Fruit fly (Drosophila melanogaster) whole organism, embryonic: ENCODE measurements around the gene CG32176.

ENCODE experiments used
- CG11456 ChIP-seq: fragments of 200-800 bp; sonication (Bioruptor generic); IDR thresholded peaks from 3 replicates; pipeline ENCODE4 v1.3.6; 2022; ENCODE audit warnings: missing biosample characterization, missing genetic modification characterization
- CG12104 ChIP-seq: fragments of 200-800 bp; sonication (Bioruptor generic); optimal IDR thresholded peaks from 3 replicates; lab custom pipeline; 2016; ENCODE audit warnings: missing biosample characterization, missing genetic modification characterization
- CG12219 ChIP-seq: fragments of 200-800 bp; sonication (Bioruptor generic); optimal IDR thresholded peaks from 3 replicates; lab custom pipeline; 2018; ENCODE audit warnings: missing biosample characterization, mild to moderate bottlenecking, missing genetic modification characterization
- CG1233 ChIP-seq: fragments of 200-800 bp; sonication (Bioruptor generic); optimal IDR thresholded peaks from 4 replicates; lab custom pipeline; 2018; ENCODE audit warnings: missing biosample characterization, mild to moderate bottlenecking, missing genetic modification characterization
- CG12659 ChIP-seq: fragments of 200-800 bp; sonication (Bioruptor generic); optimal IDR thresholded peaks from 3 replicates; lab custom pipeline; 2017; ENCODE audit warnings: mild to moderate bottlenecking, missing biosample characterization, missing genetic modification reagents, missing genetic modification characterization
- CG14710 ChIP-seq: fragments of 200-800 bp; sonication (Bioruptor generic); optimal IDR thresholded peaks from 3 replicates; lab custom pipeline; 2019; ENCODE audit warnings: missing biosample characterization, mild to moderate bottlenecking, missing genetic modification characterization, moderate library complexity
- CG1603 ChIP-seq: fragments of 200-800 bp; sonication (Bioruptor generic); optimal IDR thresholded peaks from 2 replicates; lab custom pipeline; 2019; ENCODE audit warnings: missing biosample characterization, mild to moderate bottlenecking, missing genetic modification characterization, moderate library complexity
- CG16779 ChIP-seq: fragments of 200-800 bp; sonication (Bioruptor generic); IDR thresholded peaks from 2 replicates; pipeline ENCODE4 v1.3.6; 2022; ENCODE audit warnings: missing biosample characterization, missing genetic modification characterization
- CG16863 ChIP-seq: fragments of 200-800 bp; sonication (Bioruptor generic); optimal IDR thresholded peaks from 3 replicates; lab custom pipeline; 2016; ENCODE audit warnings: missing biosample characterization, missing genetic modification characterization
- CG17361 ChIP-seq: fragments of 200-800 bp; sonication (Bioruptor generic); IDR thresholded peaks from 3 replicates; pipeline ENCODE4 v1.3.6; 2022; ENCODE audit warnings: missing biosample characterization, missing genetic modification characterization
- CG18262 ChIP-seq: fragments of 200-800 bp; optimal IDR thresholded peaks from 3 replicates; lab custom pipeline; 2019; ENCODE audit warnings: missing biosample characterization, mild to moderate bottlenecking, missing genetic modification characterization, moderate library complexity
- CG18476 ChIP-seq: fragments of 200-800 bp; sonication (Bioruptor generic); optimal IDR thresholded peaks from 2 replicates; lab custom pipeline; 2016; ENCODE audit warnings: missing biosample characterization, mild to moderate bottlenecking, missing genetic modification characterization
- CG2202 ChIP-seq: fragments of 200-800 bp; sonication (Bioruptor generic); optimal IDR thresholded peaks from 2 replicates; lab custom pipeline; 2018; ENCODE audit warnings: missing biosample characterization, mild to moderate bottlenecking, missing genetic modification characterization
- CG4424 ChIP-seq: fragments of 200-800 bp; sonication (Bioruptor generic); optimal IDR thresholded peaks from 3 replicates; lab custom pipeline; 2016; ENCODE audit warnings: missing biosample characterization, missing genetic modification characterization
- CG5180 ChIP-seq: fragments of 200-800 bp; sonication (Bioruptor generic); optimal IDR thresholded peaks from 3 replicates; lab custom pipeline; 2017; ENCODE audit warnings: missing biosample characterization, missing genetic modification characterization, mild to moderate bottlenecking, moderate library complexity, missing genetic modification reagents
- CG6254 ChIP-seq: fragments of 200-800 bp; sonication (Bioruptor generic); optimal IDR thresholded peaks from 3 replicates; lab custom pipeline; 2017; ENCODE audit warnings: mild to moderate bottlenecking, missing biosample characterization, missing genetic modification reagents, missing genetic modification characterization
- CG7556 ChIP-seq: fragments of 200-800 bp; sonication (Bioruptor generic); optimal IDR thresholded peaks from 2 replicates; lab custom pipeline; 2017; ENCODE audit warnings: missing biosample characterization, mild to moderate bottlenecking, missing genetic modification characterization
- CG8388 ChIP-seq: fragments of 200-800 bp; sonication (Bioruptor generic); optimal IDR thresholded peaks from 2 replicates; lab custom pipeline; 2019; ENCODE audit warnings: missing biosample characterization, mild to moderate bottlenecking, missing genetic modification characterization, moderate library complexity
- CG9932 ChIP-seq: fragments of 200-800 bp; sonication (Bioruptor generic); IDR thresholded peaks from 2 replicates; pipeline ENCODE4 v1.3.6; 2022; ENCODE audit warnings: missing biosample characterization, missing genetic modification characterization
- CoRest ChIP-seq: fragments of 200-800 bp; sonication (Bioruptor generic); optimal IDR thresholded peaks from 3 replicates; lab custom pipeline; 2018; ENCODE audit warnings: missing biosample characterization, mild to moderate bottlenecking, missing genetic modification characterization, moderate library complexity
- CrebB ChIP-seq: fragments of 200-800 bp; sonication (Bioruptor generic); optimal IDR thresholded peaks from 3 replicates; lab custom pipeline; 2018; ENCODE audit warnings: missing biosample characterization, mild to moderate bottlenecking, missing genetic modification characterization
- Drgx ChIP-seq: fragments of 200-800 bp; sonication (Bioruptor generic); IDR thresholded peaks from 2 replicates; pipeline ENCODE4 v1.3.6; 2022; ENCODE audit warnings: missing biosample characterization, missing genetic modification characterization
- ERR ChIP-seq: fragments of 200-800 bp; sonication (Bioruptor generic); optimal IDR thresholded peaks from 2 replicates; lab custom pipeline; 2016; ENCODE audit warnings: missing biosample characterization, missing genetic modification characterization
- HHEX ChIP-seq: fragments of 200-800 bp; sonication (Bioruptor generic); optimal IDR thresholded peaks from 3 replicates; lab custom pipeline; 2017; ENCODE audit warnings: missing biosample characterization, mild to moderate bottlenecking, missing genetic modification characterization, missing genetic modification reagents
- NK7.1 ChIP-seq: fragments of 200-800 bp; sonication (Bioruptor generic); optimal IDR thresholded peaks from 3 replicates; lab custom pipeline; 2016; ENCODE audit warnings: missing biosample characterization, missing genetic modification characterization
- Nf-YA ChIP-seq: fragments of 200-800 bp; sonication (Bioruptor generic); IDR thresholded peaks from 2 replicates; pipeline ENCODE4 v1.3.6; 2022; ENCODE audit warnings: missing biosample characterization, missing genetic modification characterization
- NfI ChIP-seq: fragments of 200-800 bp; sonication (Bioruptor generic); optimal IDR thresholded peaks from 3 replicates; lab custom pipeline; 2018; ENCODE audit warnings: missing biosample characterization, mild to moderate bottlenecking, missing genetic modification characterization, moderate library complexity
- Pdp1 ChIP-seq, 2 experiments: fragments of 200-800 bp; sonication (Bioruptor generic); optimal IDR thresholded peaks; 3 replicates each; lab custom pipeline; 2016; ENCODE audit warnings: missing biosample characterization in 2 of 2, missing genetic modification characterization in 2 of 2, mild to moderate bottlenecking in 1 of 2, moderate library complexity in 1 of 2
- Sox102F ChIP-seq: fragments of 200-800 bp; sonication (Bioruptor generic); optimal IDR thresholded peaks from 2 replicates; lab custom pipeline; 2018; ENCODE audit warnings: missing biosample characterization, mild to moderate bottlenecking, missing genetic modification characterization, moderate library complexity
- Ssrp ChIP-seq: fragments of 200-800 bp; sonication (Bioruptor generic); optimal IDR thresholded peaks from 2 replicates; lab custom pipeline; 2018; ENCODE audit warnings: missing biosample characterization, mild to moderate bottlenecking, missing genetic modification characterization, moderate library complexity
- TFAM ChIP-seq: fragments of 200-800 bp; sonication (Bioruptor generic); optimal IDR thresholded peaks from 2 replicates; lab custom pipeline; 2017; ENCODE audit warnings: missing biosample characterization, missing genetic modification characterization, inconsistent platforms
- Taf1 ChIP-seq: fragments of 200-800 bp; sonication (Bioruptor generic); IDR thresholded peaks from 2 replicates; pipeline ENCODE4 v1.3.6; 2022; ENCODE audit warnings: missing biosample characterization, missing genetic modification characterization
- Vsx1 ChIP-seq: fragments of 200-800 bp; sonication (Bioruptor generic); optimal IDR thresholded peaks from 2 replicates; lab custom pipeline; 2017; ENCODE audit warnings: missing biosample characterization, mild to moderate bottlenecking, missing genetic modification characterization, missing genetic modification reagents
- Xbp1 ChIP-seq: fragments of 200-800 bp; sonication (Bioruptor generic); optimal IDR thresholded peaks from 3 replicates; lab custom pipeline; 2016; ENCODE audit warnings: missing biosample characterization, mild to moderate bottlenecking, missing genetic modification characterization
- Xrp1 ChIP-seq: fragments of 200-800 bp; sonication (Bioruptor generic); IDR thresholded peaks from 2 replicates; pipeline ENCODE4 v1.3.6; 2022; ENCODE audit warnings: missing biosample characterization, missing genetic modification characterization
- ase ChIP-seq: fragments of 200-800 bp; sonication (Bioruptor generic); IDR thresholded peaks from 3 replicates; pipeline ENCODE4 v1.3.6; 2022; ENCODE audit warnings: missing biosample characterization, missing genetic modification characterization
- chinmo ChIP-seq: fragments of 200-800 bp; sonication (Bioruptor generic); IDR thresholded peaks from 4 replicates; pipeline ENCODE4 v1.3.6; 2022; ENCODE audit warnings: missing biosample characterization, missing genetic modification characterization; ENCODE audit not compliant: partially characterized antibody
- chn ChIP-seq: fragments of 200-800 bp; sonication (Bioruptor generic); optimal IDR thresholded peaks from 2 replicates; lab custom pipeline; 2016; ENCODE audit warnings: missing biosample characterization, missing genetic modification characterization
- dmrt11E ChIP-seq: fragments of 200-800 bp; sonication (Bioruptor generic); optimal IDR thresholded peaks from 3 replicates; lab custom pipeline; 2018; ENCODE audit warnings: missing biosample characterization, mild to moderate bottlenecking, missing genetic modification characterization, moderate library complexity
- dmrt99B ChIP-seq: fragments of 200-800 bp; sonication (Bioruptor generic); optimal IDR thresholded peaks from 2 replicates; lab custom pipeline; 2018; ENCODE audit warnings: missing biosample characterization, mild to moderate bottlenecking, missing genetic modification characterization, moderate library complexity
- grn ChIP-seq: fragments of 200-800 bp; sonication (Bioruptor generic); optimal IDR thresholded peaks from 3 replicates; lab custom pipeline; 2017; ENCODE audit warnings: missing biosample characterization, missing genetic modification characterization
- gsb-n ChIP-seq: fragments of 200-800 bp; sonication (Bioruptor generic); optimal IDR thresholded peaks from 3 replicates; lab custom pipeline; 2018; ENCODE audit warnings: missing biosample characterization, mild to moderate bottlenecking, missing genetic modification characterization
- ind ChIP-seq: fragments of 200-800 bp; sonication (Bioruptor generic); optimal IDR thresholded peaks from 3 replicates; lab custom pipeline; 2016; ENCODE audit warnings: missing biosample characterization, missing genetic modification characterization
- onecut ChIP-seq: fragments of 200-800 bp; sonication (Bioruptor generic); IDR thresholded peaks from 2 replicates; pipeline ENCODE4 v1.3.6; 2022; ENCODE audit warnings: missing biosample characterization, missing genetic modification characterization
- row ChIP-seq: fragments of 200-800 bp; sonication (Bioruptor generic); IDR thresholded peaks from 3 replicates; pipeline ENCODE4 v1.3.6; 2022; ENCODE audit warnings: missing biosample characterization, missing genetic modification characterization
- sens ChIP-seq: fragments of 200-800 bp; sonication (Bioruptor generic); peaks from one replicate; lab custom pipeline; 2016; ENCODE audit warnings: missing biosample characterization, missing genetic modification characterization
- seq ChIP-seq: fragments of 200-800 bp; sonication (Bioruptor generic); IDR thresholded peaks from 2 replicates; pipeline ENCODE4 v1.3.6; 2022; ENCODE audit warnings: missing biosample characterization, missing genetic modification characterization
- slbo ChIP-seq: fragments of 200-800 bp; sonication (Bioruptor generic); IDR thresholded peaks from 2 replicates; pipeline ENCODE4 v1.3.6; 2022; ENCODE audit warnings: missing biosample characterization, missing genetic modification characterization
- so ChIP-seq: fragments of 200-800 bp; sonication (Bioruptor generic); IDR thresholded peaks from 3 replicates; pipeline ENCODE4 v1.3.6; 2022; ENCODE audit warnings: missing biosample characterization, missing genetic modification characterization
- tio ChIP-seq: fragments of 200-800 bp; sonication (Bioruptor generic); optimal IDR thresholded peaks from 2 replicates; lab custom pipeline; 2017; ENCODE audit warnings: missing biosample characterization, missing genetic modification characterization, inconsistent platforms

The CG32176 gene

DNA sequence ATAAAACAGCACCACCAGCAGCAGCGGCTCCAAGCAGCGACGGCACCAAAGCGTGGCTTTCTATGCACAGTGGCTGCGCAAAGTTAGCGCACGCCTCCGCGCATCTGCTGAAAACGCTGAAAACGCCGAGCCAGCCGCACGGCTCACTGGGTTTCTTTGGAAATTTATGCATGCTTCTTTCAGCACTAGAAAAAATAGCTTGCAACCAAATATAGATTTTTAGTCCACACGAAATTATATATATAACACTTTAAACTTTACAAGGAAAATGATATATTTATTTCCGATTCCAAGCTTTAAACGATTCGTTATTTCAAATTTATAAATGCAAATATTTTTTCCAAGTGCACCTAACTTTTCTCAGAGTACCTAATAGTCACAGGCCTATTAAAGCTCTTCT, 29.0 kb upstream of the CG32176 start (continued):
- TF ChIP-seq grn: no peak
- peak; percentile 36 for TF ChIP-seq CoRest (tag; lab: Kevin White, UChicago)
- TF ChIP-seq HHEX (GFP tag; lab: Kevin White, UChicago): peak; percentile 28
- TF ChIP-seq CG16863 (GFP tag; lab: Kevin White, UChicago): peak; percentile 24
- TF ChIP-seq CG18476: peak; percentile 46
- TF ChIP-seq CG16779 (GFP tag; lab: Robert Waterston, UW): 0 out of 2 replicates have a peak, but pooled peaks have one; percentile 39
- peak; percentile 75 for TF ChIP-seq row (GFP tag; lab: Robert Waterston, UW)
- TF ChIP-seq chinmo (GFP tag; lab: Robert Waterston, UW): no peak
- TF ChIP-seq CG8388 (GFP tag; lab: Kevin White, UChicago): peak; percentile 96
- peak; percentile 11; the same call in 1 of the 2 replicates for TF ChIP-seq Drgx
- TF ChIP-seq CG11456 (GFP tag; lab: Robert Waterston, UW): 0 out of 3 replicates have a peak, but pooled peaks have one; percentile 19
- no peak for TF ChIP-seq CrebB (tag; lab: Kevin White, UChicago)
- no peak for TF ChIP-seq NK7.1 (GFP tag; lab: Kevin White, UChicago)
- no peak for TF ChIP-seq ERR (GFP tag; lab: Kevin White, UChicago)
- TF ChIP-seq seq (GFP tag; lab: Robert Waterston, UW): 0 out of 2 replicates have a peak, but pooled peaks have one; percentile 18
- peak; percentile 4 for TF ChIP-seq chn
- TF ChIP-seq dmrt11E: peak; percentile 42
- TF ChIP-seq Sox102F: peak; percentile 58
- TF ChIP-seq gsb-n (tag; lab: Kevin White, UChicago): peak; percentile 37
- TF ChIP-seq CG5180 (GFP tag; lab: Kevin White, UChicago): no peak
- TF ChIP-seq tio (GFP tag; lab: Kevin White, UChicago): peak; percentile 11
- peak; percentile 54 for TF ChIP-seq CG12104
- TF ChIP-seq so (GFP tag; lab: Robert Waterston, UW): 0 out of 3 replicates have a peak, but pooled peaks have one; percentile 25
- TF ChIP-seq Xrp1 (GFP tag; lab: Robert Waterston, UW): peak; percentile 45; the same call in 1 of the 2 replicates
- peak; percentile 62 for TF ChIP-seq dmrt99B (tag; lab: Kevin White, UChicago)
- TF ChIP-seq CG18262 (tag; lab: Kevin White, UChicago): peak; percentile 41
- TF ChIP-seq CG12219 (GFP tag; lab: Kevin White, UChicago): peak; percentile 30
- peak; percentile 38 for TF ChIP-seq ind (GFP tag; lab: Kevin White, UChicago)
- 0 out of 3 replicates have a peak, but pooled peaks have one; percentile 30 for TF ChIP-seq CG17361 (GFP tag; lab: Robert Waterston, UW)
- TF ChIP-seq Ssrp (tag; lab: Kevin White, UChicago): peak; percentile 48
- TF ChIP-seq CG6254: peak; percentile 66
- peak; percentile 52 for TF ChIP-seq CG7556 (GFP tag; lab: Kevin White, UChicago)
- peak; percentile 20 for TF ChIP-seq CG12659 (GFP tag; lab: Kevin White, UChicago)
- TF ChIP-seq Vsx1 (GFP tag; lab: Kevin White, UChicago): peak; percentile 40
- TF ChIP-seq ase (GFP tag; lab: Robert Waterston, UW): no peak
- TF ChIP-seq CG4424: peak; percentile 31
- peak; percentile 28 for TF ChIP-seq CG14710 (tag; lab: Kevin White, UChicago)
- TF ChIP-seq CG2202: peak; percentile 27
- peak; percentile 76 for TF ChIP-seq sens
- TF ChIP-seq Nf-YA (GFP tag; lab: Robert Waterston, UW): no peak
- no peak for TF ChIP-seq TFAM (GFP tag; lab: Kevin White, UChicago)
- TF ChIP-seq slbo: peak; percentile 42
- no peak for TF ChIP-seq Taf1 (GFP tag; lab: Robert Waterston, UW)
- TF ChIP-seq onecut (GFP tag; lab: Robert Waterston, UW): no peak
- peak; percentile 24 for TF ChIP-seq CG1233
- TF ChIP-seq Xbp1 (GFP tag; lab: Kevin White, UChicago): peak; percentile 41
- peak; percentile 40 for TF ChIP-seq CG9932 (GFP tag; lab: Robert Waterston, UW)
- peak; percentile 6 to 12 for TF ChIP-seq Pdp1 (GFP tag; optimal IDR thresholded peaks at IDR 0.05; lab: Kevin White, UChicago)
- no peak for TF ChIP-seq NfI (GFP tag; lab: Kevin White, UChicago)
- TF ChIP-seq CG1603 (tag; lab: Kevin White, UChicago): no peak
